Fruit fly (Drosophila melanogaster): Measurements from ENCODE around the gene CG13674.

CG13674 gene

DNA sequence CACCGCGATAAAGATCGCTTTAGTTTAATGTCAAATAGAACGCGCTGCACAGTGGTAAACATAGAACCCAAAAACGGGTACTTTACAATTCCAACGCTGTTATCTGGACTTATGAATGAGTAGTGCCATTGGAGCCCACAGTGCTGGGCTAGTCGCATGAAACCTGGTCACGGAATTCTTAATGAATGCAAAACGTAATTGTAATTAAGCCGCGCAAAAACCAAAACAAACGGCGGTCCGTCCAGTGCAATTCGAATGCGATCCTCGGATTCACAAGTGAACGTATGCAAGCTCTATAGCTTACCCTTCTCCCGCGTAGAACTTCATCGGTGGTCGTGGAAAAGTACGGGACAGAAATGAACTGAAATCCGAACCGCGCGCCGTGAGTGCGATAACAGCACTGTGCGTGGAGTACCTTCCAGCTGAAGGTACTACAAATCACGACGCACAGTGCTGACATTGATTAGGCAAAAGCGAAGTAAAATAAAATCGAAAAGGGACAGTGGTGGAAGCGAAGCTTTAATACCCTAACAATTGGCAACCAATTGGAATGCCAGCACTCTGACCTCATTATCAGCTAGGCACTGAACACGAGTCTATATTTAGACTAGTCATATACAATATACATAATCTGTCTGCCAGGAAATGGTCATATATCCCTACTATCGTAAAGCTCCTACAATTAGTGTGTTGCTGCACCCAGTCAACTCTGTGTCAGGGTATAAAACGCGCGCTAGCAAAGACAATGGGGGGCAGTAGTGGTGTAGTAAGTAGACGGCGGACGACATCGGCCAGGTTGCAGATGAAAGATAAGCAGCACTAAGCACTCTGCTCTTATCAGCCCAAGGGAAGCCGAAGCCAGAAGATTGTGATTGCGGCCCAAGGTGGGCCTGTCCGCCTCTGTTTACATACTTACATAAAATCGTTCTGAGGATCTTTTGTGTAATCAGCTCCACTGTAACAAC, 33.2 kb downstream of the CG13674 start (continued):
- peak; percentile 41 for TF ChIP-seq odd (GFP tag; optimal IDR thresholded peaks at IDR 0.05)
- TF ChIP-seq pfk (GFP tag; optimal IDR thresholded peaks at IDR 0.05): no peak
- peak; percentile 19 for TF ChIP-seq scrt (GFP tag; optimal IDR thresholded peaks at IDR 0.05)
- TF ChIP-seq aop (GFP tag; IDR thresholded peaks at IDR 0.05): no peak
- TF ChIP-seq CG14710 (tag; optimal IDR thresholded peaks at IDR 0.05): no peak
- TF ChIP-seq cas (GFP tag; IDR thresholded peaks at IDR 0.05): no peak
- no peak for TF ChIP-seq run (tag; optimal IDR thresholded peaks at IDR 0.05)
- peak; percentile 3 for TF ChIP-seq pnt (GFP tag; optimal IDR thresholded peaks at IDR 0.05)
- TF ChIP-seq Lpt (GFP tag; optimal IDR thresholded peaks at IDR 0.05): no peak
- no peak for TF ChIP-seq H2.0 (GFP tag; IDR thresholded peaks at IDR 0.05)
- 0 out of 2 replicates have a peak, but pooled peaks have one; percentile 16 for TF ChIP-seq CG31224 (GFP tag; IDR thresholded peaks at IDR 0.05)
- peak; percentile 62 for TF ChIP-seq Sox102F (GFP tag; optimal IDR thresholded peaks at IDR 0.05)
- no peak for TF ChIP-seq CG7745 (tag; optimal IDR thresholded peaks at IDR 0.05)
- TF ChIP-seq CG12744 (GFP tag; optimal IDR thresholded peaks at IDR 0.05): no peak
- TF ChIP-seq lbe (GFP tag; optimal IDR thresholded peaks at IDR 0.05): no peak
- TF ChIP-seq Sry-δ (GFP tag; optimal IDR thresholded peaks at IDR 0.05): peak; percentile 21
- TF ChIP-seq CG11696 (GFP tag; IDR thresholded peaks at IDR 0.05): 0 out of 2 replicates have a peak, but pooled peaks have one; percentile 8
- peak; percentile 41 for TF ChIP-seq Hmr (GFP tag; optimal IDR thresholded peaks at IDR 0.05)
- TF ChIP-seq tio (GFP tag; optimal IDR thresholded peaks at IDR 0.05): peak; percentile 39
- TF ChIP-seq dpn (GFP tag; optimal IDR thresholded peaks at IDR 0.05): peak; percentile 38 to 48
- TF ChIP-seq CG32532 (GFP tag; IDR thresholded peaks at IDR 0.05): peak; percentile 64; the same call in 1 of the 2 replicates
- no peak for TF ChIP-seq Lhr (GFP tag; optimal IDR thresholded peaks at IDR 0.05)
- no peak; the same call in 1 of the 2 replicates for TF ChIP-seq Bgb (GFP tag; IDR thresholded peaks at IDR 0.05; ENCODE audit: partially characterized antibody)
- peak; percentile 57 for TF ChIP-seq CG9609 (GFP tag; optimal IDR thresholded peaks at IDR 0.05)
- TF ChIP-seq CG10321 (GFP tag; IDR thresholded peaks at IDR 0.05): no peak
- no peak for TF ChIP-seq CG8290 (GFP tag; optimal IDR thresholded peaks at IDR 0.05)
- peak in 1 of 2 experiments; percentile 61 for TF ChIP-seq CG8290 (tag; optimal IDR thresholded peaks at IDR 0.05)
- TF ChIP-seq Neu2 (GFP tag; optimal IDR thresholded peaks at IDR 0.05; ENCODE audit: borderline replicate concordance): no peak
- TF ChIP-seq fd3F (GFP tag; optimal IDR thresholded peaks at IDR 0.05): no peak
- peak; percentile 51 for TF ChIP-seq fu2 (GFP tag; optimal IDR thresholded peaks at IDR 0.05)
- TF ChIP-seq D19B (GFP tag; optimal IDR thresholded peaks at IDR 0.05): peak; percentile 80
- peak; percentile 33 for TF ChIP-seq CG12659 (GFP tag; optimal IDR thresholded peaks at IDR 0.05)
- peak; percentile 25 for TF ChIP-seq CG3163 (GFP tag; optimal IDR thresholded peaks at IDR 0.05)
- peak; percentile 26 for TF ChIP-seq CG18011 (GFP tag; optimal IDR thresholded peaks at IDR 0.05)
- no peak for TF ChIP-seq Hr39 (optimal IDR thresholded peaks at IDR 0.05)
- no peak for TF ChIP-seq eve (GFP tag; optimal IDR thresholded peaks at IDR 0.05)
- no peak for TF ChIP-seq gfzf (GFP tag; optimal IDR thresholded peaks at IDR 0.05)
- TF ChIP-seq shn (GFP tag; optimal IDR thresholded peaks at IDR 0.05): peak; percentile 65
- TF ChIP-seq repo (GFP tag; optimal IDR thresholded peaks at IDR 0.05): no peak
- TF ChIP-seq Nf-YB (GFP tag; optimal IDR thresholded peaks at IDR 0.05): peak; percentile 52
- no peak for TF ChIP-seq HLH4C (GFP tag; IDR thresholded peaks at IDR 0.05; ENCODE audit: partially characterized antibody)
- TF ChIP-seq YL-1 (GFP tag; optimal IDR thresholded peaks at IDR 0.05): no peak
- no peak for TF ChIP-seq gsb-n (tag; optimal IDR thresholded peaks at IDR 0.05)
- no peak for TF ChIP-seq Nf-YA (GFP tag; IDR thresholded peaks at IDR 0.05)
- TF ChIP-seq CG1603 (tag; optimal IDR thresholded peaks at IDR 0.05): peak; percentile 70
- TF ChIP-seq CG2120 (GFP tag; optimal IDR thresholded peaks at IDR 0.05): peak; percentile 74
- peak; percentile 33 for TF ChIP-seq CG17385 (GFP tag; optimal IDR thresholded peaks at IDR 0.05)
- TF ChIP-seq dm (GFP tag; optimal IDR thresholded peaks at IDR 0.05): no peak
- peak; percentile 47; the same call in 1 of the 2 replicates for TF ChIP-seq gsb (GFP tag; IDR thresholded peaks at IDR 0.05)

All from whole organism, embryonic.